Fruit fly (Drosophila melanogaster) whole organism, prepupa: Measurements from ENCODE around the gene CG11670.

Source experiments
- Blimp-1 ChIP-seq: fragments of 200-800 bp; sonication (Bioruptor generic); optimal IDR thresholded peaks from 3 replicates; lab custom pipeline; 2017; ENCODE audit warnings: missing biosample characterization, missing genetic modification characterization, mild to moderate bottlenecking, moderate library complexity, missing genetic modification reagents
- CG11294 ChIP-seq: fragments of 200-800 bp; sonication (Bioruptor generic); IDR thresholded peaks from 2 replicates; pipeline ENCODE4 v1.3.6; 2022; ENCODE audit warnings: missing biosample characterization, missing genetic modification characterization
- CG11902 ChIP-seq: fragments of 200-800 bp; sonication (Bioruptor generic); optimal IDR thresholded peaks from 3 replicates; lab custom pipeline; 2016; ENCODE audit warnings: missing biosample characterization, missing genetic modification characterization
- CG15336 ChIP-seq: fragments of 200-800 bp; sonication (Bioruptor generic); IDR thresholded peaks from 2 replicates; pipeline ENCODE4 v1.3.6; 2022; ENCODE audit warnings: missing biosample characterization, missing genetic modification characterization
- CG16779 ChIP-seq: fragments of 200-800 bp; sonication (Bioruptor generic); optimal IDR thresholded peaks from 3 replicates; lab custom pipeline; 2017; ENCODE audit warnings: missing biosample characterization, mild to moderate bottlenecking, missing genetic modification characterization
- CG3032 ChIP-seq: fragments of 200-800 bp; optimal IDR thresholded peaks from 2 replicates; lab custom pipeline; 2019; ENCODE audit warnings: missing biosample characterization, mild to moderate bottlenecking, missing genetic modification characterization, moderate library complexity
- CG32006 ChIP-seq: fragments of 200-800 bp; sonication (Bioruptor generic); optimal IDR thresholded peaks from 3 replicates; lab custom pipeline; 2017; ENCODE audit warnings: missing biosample characterization, mild to moderate bottlenecking, missing genetic modification characterization
- CG34406 ChIP-seq: fragments of 200-800 bp; sonication (Bioruptor generic); optimal IDR thresholded peaks from 3 replicates; lab custom pipeline; 2016; ENCODE audit warnings: missing biosample characterization, missing genetic modification characterization
- CG3919 ChIP-seq: fragments of 200-800 bp; sonication (Bioruptor generic); optimal IDR thresholded peaks from 3 replicates; lab custom pipeline; 2016; ENCODE audit warnings: missing biosample characterization, missing genetic modification characterization
- CG4318 ChIP-seq: fragments of 200-800 bp; sonication (Bioruptor generic); optimal IDR thresholded peaks from 3 replicates; lab custom pipeline; 2017; ENCODE audit warnings: missing biosample characterization, mild to moderate bottlenecking, missing genetic modification characterization
- CG6276 ChIP-seq: fragments of 200-800 bp; sonication (Bioruptor generic); optimal IDR thresholded peaks from 2 replicates; lab custom pipeline; 2017; ENCODE audit warnings: missing biosample characterization, mild to moderate bottlenecking, missing genetic modification characterization
- CG6808 ChIP-seq: fragments of 200-800 bp; sonication (Bioruptor generic); optimal IDR thresholded peaks from 3 replicates; lab custom pipeline; 2017; ENCODE audit warnings: missing biosample characterization, missing genetic modification characterization, mild to moderate bottlenecking, moderate library complexity, missing genetic modification reagents
- CG8119 ChIP-seq: fragments of 200-800 bp; sonication (Bioruptor generic); IDR thresholded peaks from 3 replicates; pipeline ENCODE4 v1.3.6; 2022; ENCODE audit warnings: missing biosample characterization, missing genetic modification characterization
- CG8319 ChIP-seq: fragments of 200-800 bp; sonication (Bioruptor generic); optimal IDR thresholded peaks from 3 replicates; lab custom pipeline; 2016; ENCODE audit warnings: missing biosample characterization, missing genetic modification characterization
- CG8632 ChIP-seq: fragments of 200-800 bp; sonication (Bioruptor generic); optimal IDR thresholded peaks from 3 replicates; lab custom pipeline; 2016; ENCODE audit warnings: missing biosample characterization, missing genetic modification characterization
- CG9139 ChIP-seq: fragments of 200-800 bp; sonication (Bioruptor generic); optimal IDR thresholded peaks from 3 replicates; lab custom pipeline; 2017; ENCODE audit warnings: missing biosample characterization, mild to moderate bottlenecking, missing genetic modification characterization
- Eip75B ChIP-seq: fragments of 200-800 bp; sonication (Bioruptor generic); optimal IDR thresholded peaks from 3 replicates; lab custom pipeline; 2016; ENCODE audit warnings: missing biosample characterization, missing genetic modification characterization
- Eip78C ChIP-seq: fragments of 200-800 bp; sonication (Bioruptor generic); peaks from one replicate; lab custom pipeline; 2016; ENCODE audit warnings: missing biosample characterization, missing genetic modification characterization
- Gug ChIP-seq: fragments of 200-800 bp; sonication (Bioruptor generic); IDR thresholded peaks from 2 replicates; pipeline ENCODE4 v1.3.6; 2022; ENCODE audit warnings: missing biosample characterization, missing genetic modification characterization
- Hr39 ChIP-seq: fragments of 200-800 bp; sonication (Bioruptor generic); optimal IDR thresholded peaks from 2 replicates; lab custom pipeline; 2016; ENCODE audit warnings: missing biosample characterization, missing genetic modification characterization
- Lpt ChIP-seq: fragments of 200-800 bp; sonication (Bioruptor generic); optimal IDR thresholded peaks from 3 replicates; lab custom pipeline; 2016; ENCODE audit warnings: missing biosample characterization, missing genetic modification characterization
- OdsH ChIP-seq: fragments of 200-800 bp; sonication (Bioruptor generic); optimal IDR thresholded peaks from 3 replicates; lab custom pipeline; 2016; ENCODE audit warnings: missing biosample characterization, missing genetic modification characterization
- Smox ChIP-seq: fragments of 200-800 bp; sonication (Bioruptor generic); optimal IDR thresholded peaks from 3 replicates; lab custom pipeline; 2016; ENCODE audit warnings: missing biosample characterization, missing genetic modification characterization
- achi ChIP-seq: fragments of 200-800 bp; sonication (Bioruptor generic); optimal IDR thresholded peaks from 3 replicates; lab custom pipeline; 2016; ENCODE audit warnings: missing biosample characterization, missing genetic modification characterization
- cyc ChIP-seq: fragments of 200-800 bp; sonication (Bioruptor generic); optimal IDR thresholded peaks from 3 replicates; lab custom pipeline; 2016; ENCODE audit warnings: missing biosample characterization, missing genetic modification characterization
- dac ChIP-seq: fragments of 200-800 bp; sonication (Bioruptor generic); optimal IDR thresholded peaks from 2 replicates; lab custom pipeline; 2017; ENCODE audit warnings: missing biosample characterization, mild to moderate bottlenecking, missing genetic modification characterization
- esn ChIP-seq: fragments of 200-800 bp; sonication (Bioruptor generic); optimal IDR thresholded peaks from 2 replicates; lab custom pipeline; 2016; ENCODE audit warnings: missing biosample characterization, mild to moderate bottlenecking, missing genetic modification characterization, moderate library complexity
- fd59A ChIP-seq: fragments of 200-800 bp; sonication (Bioruptor generic); optimal IDR thresholded peaks from 2 replicates; lab custom pipeline; 2017; ENCODE audit warnings: missing biosample characterization, mild to moderate bottlenecking, missing genetic modification characterization, missing genetic modification reagents
- fkh ChIP-seq: fragments of 200-800 bp; sonication (Bioruptor generic); optimal IDR thresholded peaks from 3 replicates; lab custom pipeline; 2017; ENCODE audit warnings: missing biosample characterization, mild to moderate bottlenecking, missing genetic modification characterization, moderate library complexity
- lz ChIP-seq: fragments of 200-800 bp; sonication (Bioruptor generic); optimal IDR thresholded peaks from 3 replicates; lab custom pipeline; 2016; ENCODE audit warnings: missing biosample characterization, missing genetic modification characterization
- net ChIP-seq: fragments of 200-800 bp; sonication (Bioruptor generic); optimal IDR thresholded peaks from 3 replicates; lab custom pipeline; 2016; ENCODE audit warnings: missing biosample characterization, missing genetic modification characterization
- salr ChIP-seq, 2 experiments: fragments of 200-800 bp; sonication (Bioruptor generic); optimal IDR thresholded peaks; 3 replicates each; lab custom pipeline; 2016 to 2018; ENCODE audit warnings: missing biosample characterization in 2 of 2, missing genetic modification characterization in 2 of 2, mild to moderate bottlenecking in 1 of 2
- svp ChIP-seq: fragments of 200-800 bp; sonication (Bioruptor generic); peaks from one replicate; lab custom pipeline; 2016; ENCODE audit warnings: missing biosample characterization, missing genetic modification characterization
- topi ChIP-seq: fragments of 200-800 bp; sonication (Bioruptor generic); optimal IDR thresholded peaks from 3 replicates; lab custom pipeline; 2016; ENCODE audit warnings: missing biosample characterization, missing genetic modification characterization
- vri ChIP-seq: fragments of 200-800 bp; sonication (Bioruptor generic); optimal IDR thresholded peaks from 3 replicates; lab custom pipeline; 2016; ENCODE audit warnings: missing biosample characterization, mild to moderate bottlenecking, missing genetic modification characterization

Gene CG11670

DNA sequence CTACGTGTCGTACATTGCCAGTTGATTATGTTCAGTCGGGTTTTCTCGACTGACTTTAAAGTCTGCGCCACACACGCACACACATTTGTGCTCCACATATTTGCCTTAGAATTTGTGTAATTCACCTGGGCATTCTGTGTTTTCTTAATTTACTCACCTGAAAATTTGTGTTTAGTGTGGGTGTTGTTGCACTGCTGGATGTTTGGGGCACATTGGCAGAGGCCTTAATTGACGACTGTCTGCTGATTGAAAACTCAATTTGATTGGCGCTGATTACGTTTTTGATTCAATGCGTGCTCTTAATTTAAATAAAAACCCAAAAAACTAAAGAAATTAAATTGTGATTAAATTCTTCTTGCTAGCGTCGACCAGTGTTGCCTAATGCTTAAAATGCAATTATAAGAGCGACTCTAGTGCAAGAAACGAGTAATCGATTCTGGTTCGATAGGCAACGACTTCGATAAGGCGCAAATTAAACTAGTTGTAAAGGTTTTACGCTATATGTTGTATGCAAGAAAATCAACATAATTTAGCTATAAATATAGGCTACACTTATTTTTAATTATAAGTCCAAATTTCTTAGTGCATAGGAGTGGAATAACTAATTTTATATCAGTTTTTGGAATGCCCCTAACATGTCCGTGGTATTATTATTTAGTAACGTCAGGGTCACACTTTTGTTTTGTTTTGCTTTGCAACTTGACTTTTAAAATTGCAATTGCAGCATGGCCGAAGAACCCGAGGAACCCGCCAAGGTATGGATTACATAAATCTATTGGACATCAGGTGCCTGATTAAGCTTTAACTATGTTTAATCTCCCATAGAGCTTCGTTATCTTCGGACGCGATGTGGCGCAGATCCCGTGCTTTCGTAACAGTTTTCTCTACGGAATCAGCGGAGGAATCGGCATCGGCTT, 11.3 kb upstream of the CG11670 start, which contains the start of the genes CG46281 and CG46280:
Gene CG46281, minus strand, starts transcription at position 51 of the 917 bp plus-strand sequence.
Gene CG46280, minus strand, starts transcription at position 403 of the 917 bp plus-strand sequence.
- TF ChIP-seq esn (GFP tag; lab: Kevin White, UChicago): peak; percentile 57
- TF ChIP-seq fkh (GFP tag; lab: Kevin White, UChicago): no peak
- peak; percentile 43 for TF ChIP-seq lz (GFP tag; lab: Kevin White, UChicago)
- TF ChIP-seq vri (GFP tag; lab: Kevin White, UChicago): peak; percentile 17
- peak; percentile 10 for TF ChIP-seq CG3032 (tag; lab: Kevin White, UChicago)

DNA sequence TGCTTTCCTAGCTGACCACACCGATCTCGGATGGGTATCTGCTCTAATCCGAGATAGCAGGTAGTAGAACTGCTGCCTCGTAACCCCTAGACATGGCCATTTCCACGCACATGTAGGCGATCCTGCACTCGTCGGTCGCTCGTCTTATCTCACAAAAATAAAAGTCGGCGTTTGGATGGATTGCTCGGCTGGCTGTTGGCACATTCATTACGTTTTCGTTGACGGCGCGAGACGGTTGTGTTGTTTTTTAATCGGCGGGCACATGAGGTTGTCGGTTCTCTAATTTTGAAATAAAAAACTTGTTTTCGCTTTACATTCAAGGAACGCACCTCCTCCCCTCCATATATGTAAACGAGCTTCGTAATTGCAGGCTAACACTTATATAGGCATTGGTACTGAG, 9.5 kb upstream of the CG11670 start, which contains the start of gene ry:
Gene ry, plus strand, starts transcription at position 206 of the 400 bp plus-strand sequence.
- TF ChIP-seq CG8319: no peak
- TF ChIP-seq Gug (GFP tag; lab: Robert Waterston, UW): no peak
- TF ChIP-seq CG8632 (GFP tag; lab: Kevin White, UChicago): no peak
- TF ChIP-seq CG4318 (GFP tag; lab: Kevin White, UChicago): no peak
- TF ChIP-seq Blimp-1 (GFP tag; lab: Kevin White, UChicago): no peak
- no peak for TF ChIP-seq CG3919
- no peak for TF ChIP-seq CG6808 (GFP tag; lab: Kevin White, UChicago)
- TF ChIP-seq CG32006: no peak
- TF ChIP-seq Eip78C (GFP tag; lab: Kevin White, UChicago): peak; percentile 22
- no peak for TF ChIP-seq CG6276 (GFP tag; lab: Kevin White, UChicago)
- TF ChIP-seq dac (GFP tag; lab: Kevin White, UChicago): no peak
- TF ChIP-seq vri (GFP tag; lab: Kevin White, UChicago): peak; percentile 56

DNA sequence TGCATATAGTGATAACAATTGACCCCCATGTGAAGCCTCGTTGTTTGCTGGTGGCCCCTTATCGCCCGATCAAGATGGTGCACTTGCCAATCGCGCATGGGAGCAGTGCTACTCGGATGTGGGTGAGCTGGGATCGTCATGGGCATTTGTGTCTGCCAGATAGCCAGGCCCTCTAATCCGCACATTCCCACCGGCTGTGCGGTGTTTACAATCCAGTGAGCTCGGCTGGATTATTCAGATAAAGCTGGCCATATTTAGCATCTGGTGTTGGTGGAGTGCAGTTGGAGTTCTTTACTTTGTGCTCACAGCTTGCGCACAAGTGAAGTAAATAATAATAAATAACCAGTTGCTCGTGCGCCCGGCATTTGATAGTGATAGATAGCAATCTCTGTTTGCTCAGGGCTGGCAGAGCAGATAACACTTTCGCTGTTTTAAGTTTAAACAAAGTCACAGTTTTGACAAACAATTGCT, 8.8 kb upstream of the CG11670 start:
- TF ChIP-seq fkh (GFP tag; lab: Kevin White, UChicago) (peak; percentile 99), Lpt (GFP tag; lab: Kevin White, UChicago) (peak; percentile 3), Smox (GFP tag; lab: Kevin White, UChicago) (no peak), svp (peak; percentile 99), fd59A (GFP tag; lab: Kevin White, UChicago) (no peak)
- TF ChIP-seq, all 60 proteins: peak for 3

DNA sequence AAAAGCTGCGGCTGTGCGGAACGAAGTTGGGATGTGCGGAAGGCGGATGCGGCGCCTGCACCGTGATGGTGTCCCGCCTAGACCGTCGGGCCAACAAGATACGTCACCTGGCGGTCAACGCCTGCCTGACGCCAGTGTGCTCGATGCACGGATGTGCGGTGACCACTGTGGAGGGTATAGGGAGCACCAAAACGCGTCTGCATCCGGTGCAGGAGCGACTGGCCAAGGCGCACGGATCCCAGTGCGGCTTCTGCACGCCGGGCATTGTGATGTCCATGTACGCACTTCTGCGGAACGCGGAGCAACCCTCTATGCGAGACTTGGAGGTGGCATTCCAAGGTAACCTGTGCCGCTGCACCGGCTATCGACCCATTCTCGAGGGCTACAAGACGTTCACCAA, 8.2 kb upstream of the CG11670 start:
- no peak for TF ChIP-seq Hr39 (GFP tag; lab: Kevin White, UChicago)
- TF ChIP-seq achi (GFP tag; lab: Kevin White, UChicago): no peak
- no peak for TF ChIP-seq CG3919
- TF ChIP-seq CG16779 (tag; lab: Kevin White, UChicago): no peak
- no peak for TF ChIP-seq CG9139 (GFP tag; lab: Kevin White, UChicago)
- no peak for TF ChIP-seq Smox (GFP tag; lab: Kevin White, UChicago)
- no peak for TF ChIP-seq topi (GFP tag; lab: Kevin White, UChicago)
- TF ChIP-seq Eip75B: no peak
- no peak for TF ChIP-seq CG11902 (GFP tag; lab: Kevin White, UChicago)
- TF ChIP-seq CG8119: no peak
- no peak for TF ChIP-seq cyc (GFP tag; lab: Kevin White, UChicago)
- no peak for TF ChIP-seq CG4318 (GFP tag; lab: Kevin White, UChicago)
- TF ChIP-seq CG11294: no peak
- no peak for TF ChIP-seq OdsH
- TF ChIP-seq salr (GFP tag; optimal IDR thresholded peaks at IDR 0.05; lab: Kevin White, UChicago): no peak
- TF ChIP-seq CG15336 (GFP tag; lab: Robert Waterston, UW): no peak
- TF ChIP-seq CG34406 (GFP tag; lab: Kevin White, UChicago): no peak
- no peak for TF ChIP-seq net (GFP tag; lab: Kevin White, UChicago)
